Fruit fly (Drosophila melanogaster) whole organism, prepupa: ENCODE data around the gene CG4572.

Source experiments
- Blimp-1 ChIP-seq: fragments of 200-800 bp; sonication (Bioruptor generic); optimal IDR thresholded peaks from 3 replicates; lab custom pipeline; 2017; ENCODE audit warnings: missing biosample characterization, missing genetic modification characterization, mild to moderate bottlenecking, moderate library complexity, missing genetic modification reagents
- CG10669 ChIP-seq: fragments of 200-800 bp; sonication (Bioruptor generic); optimal IDR thresholded peaks from 3 replicates; lab custom pipeline; 2018; ENCODE audit warnings: missing biosample characterization, mild to moderate bottlenecking, missing genetic modification characterization, moderate library complexity
- CG11762 ChIP-seq: fragments of 200-800 bp; sonication (Bioruptor generic); optimal IDR thresholded peaks from 3 replicates; lab custom pipeline; 2016; ENCODE audit warnings: missing biosample characterization, missing genetic modification characterization; ENCODE audit not compliant: insufficient read depth
- CG15336 ChIP-seq: fragments of 200-800 bp; sonication (Bioruptor generic); IDR thresholded peaks from 2 replicates; pipeline ENCODE4 v1.3.6; 2022; ENCODE audit warnings: missing biosample characterization, missing genetic modification characterization
- CG1621 ChIP-seq: fragments of 200-800 bp; sonication (Bioruptor generic); optimal IDR thresholded peaks from 3 replicates; lab custom pipeline; 2018; ENCODE audit warnings: missing biosample characterization, mild to moderate bottlenecking, missing genetic modification characterization
- CG31627 ChIP-seq: fragments of 200-800 bp; sonication (Bioruptor generic); optimal IDR thresholded peaks from 3 replicates; lab custom pipeline; 2016; ENCODE audit warnings: missing biosample characterization, missing genetic modification characterization
- CG32006 ChIP-seq: fragments of 200-800 bp; sonication (Bioruptor generic); optimal IDR thresholded peaks from 3 replicates; lab custom pipeline; 2017; ENCODE audit warnings: missing biosample characterization, mild to moderate bottlenecking, missing genetic modification characterization
- CG34406 ChIP-seq: fragments of 200-800 bp; sonication (Bioruptor generic); optimal IDR thresholded peaks from 3 replicates; lab custom pipeline; 2016; ENCODE audit warnings: missing biosample characterization, missing genetic modification characterization
- CG4318 ChIP-seq: fragments of 200-800 bp; sonication (Bioruptor generic); optimal IDR thresholded peaks from 3 replicates; lab custom pipeline; 2017; ENCODE audit warnings: missing biosample characterization, mild to moderate bottlenecking, missing genetic modification characterization
- CG6163 ChIP-seq: fragments of 200-800 bp; sonication (Bioruptor generic); IDR thresholded peaks from 3 replicates; pipeline ENCODE4 v1.3.6; 2022; ENCODE audit warnings: missing biosample characterization, missing genetic modification characterization
- CG6854 ChIP-seq: fragments of 200-800 bp; sonication (Bioruptor generic); optimal IDR thresholded peaks from 2 replicates; lab custom pipeline; 2017; ENCODE audit warnings: missing biosample characterization, mild to moderate bottlenecking, missing genetic modification characterization
- CG8119 ChIP-seq: fragments of 200-800 bp; sonication (Bioruptor generic); IDR thresholded peaks from 3 replicates; pipeline ENCODE4 v1.3.6; 2022; ENCODE audit warnings: missing biosample characterization, missing genetic modification characterization
- CG8319 ChIP-seq: fragments of 200-800 bp; sonication (Bioruptor generic); optimal IDR thresholded peaks from 3 replicates; lab custom pipeline; 2016; ENCODE audit warnings: missing biosample characterization, missing genetic modification characterization
- CG9139 ChIP-seq: fragments of 200-800 bp; sonication (Bioruptor generic); optimal IDR thresholded peaks from 3 replicates; lab custom pipeline; 2017; ENCODE audit warnings: missing biosample characterization, mild to moderate bottlenecking, missing genetic modification characterization
- Eip75B ChIP-seq: fragments of 200-800 bp; sonication (Bioruptor generic); optimal IDR thresholded peaks from 3 replicates; lab custom pipeline; 2016; ENCODE audit warnings: missing biosample characterization, missing genetic modification characterization
- Eip93F ChIP-seq: fragments of 200-800 bp; sonication (Bioruptor generic); optimal IDR thresholded peaks from 2 replicates; lab custom pipeline; 2016; ENCODE audit warnings: missing biosample characterization, mild to moderate bottlenecking, missing genetic modification characterization
- Ets21C ChIP-seq: fragments of 200-800 bp; sonication (Bioruptor generic); optimal IDR thresholded peaks from 3 replicates; lab custom pipeline; 2016; ENCODE audit warnings: missing biosample characterization, missing genetic modification characterization
- Hr39 ChIP-seq: fragments of 200-800 bp; sonication (Bioruptor generic); optimal IDR thresholded peaks from 2 replicates; lab custom pipeline; 2016; ENCODE audit warnings: missing biosample characterization, missing genetic modification characterization
- Hr4 ChIP-seq: fragments of 200-800 bp; sonication (Bioruptor generic); optimal IDR thresholded peaks from 3 replicates; lab custom pipeline; 2016; ENCODE audit warnings: missing biosample characterization, missing genetic modification characterization
- Met ChIP-seq: fragments of 200-800 bp; sonication (Bioruptor generic); optimal IDR thresholded peaks from 3 replicates; lab custom pipeline; 2016; ENCODE audit warnings: missing biosample characterization, missing genetic modification characterization
- OdsH ChIP-seq: fragments of 200-800 bp; sonication (Bioruptor generic); optimal IDR thresholded peaks from 3 replicates; lab custom pipeline; 2016; ENCODE audit warnings: missing biosample characterization, missing genetic modification characterization
- Sox102F ChIP-seq: fragments of 200-800 bp; sonication (Bioruptor generic); optimal IDR thresholded peaks from 2 replicates; lab custom pipeline; 2016; ENCODE audit warnings: missing biosample characterization, mild to moderate bottlenecking, missing genetic modification characterization
- Sox15 ChIP-seq: fragments of 200-800 bp; sonication (Bioruptor generic); optimal IDR thresholded peaks from 3 replicates; lab custom pipeline; 2016; ENCODE audit warnings: missing biosample characterization, missing genetic modification characterization
- achi ChIP-seq: fragments of 200-800 bp; sonication (Bioruptor generic); optimal IDR thresholded peaks from 3 replicates; lab custom pipeline; 2016; ENCODE audit warnings: missing biosample characterization, missing genetic modification characterization
- acj6 ChIP-seq: fragments of 200-800 bp; sonication (Bioruptor generic); optimal IDR thresholded peaks from 3 replicates; lab custom pipeline; 2016; ENCODE audit warnings: missing biosample characterization, missing genetic modification characterization
- cyc ChIP-seq: fragments of 200-800 bp; sonication (Bioruptor generic); optimal IDR thresholded peaks from 3 replicates; lab custom pipeline; 2016; ENCODE audit warnings: missing biosample characterization, missing genetic modification characterization
- dac ChIP-seq: fragments of 200-800 bp; sonication (Bioruptor generic); optimal IDR thresholded peaks from 2 replicates; lab custom pipeline; 2017; ENCODE audit warnings: missing biosample characterization, mild to moderate bottlenecking, missing genetic modification characterization
- dsx ChIP-seq: fragments of 200-800 bp; optimal IDR thresholded peaks from 3 replicates; lab custom pipeline; 2019; ENCODE audit warnings: missing biosample characterization, mild to moderate bottlenecking, missing genetic modification characterization, moderate library complexity; ENCODE audit not compliant: poor library complexity, severe bottlenecking
- esn ChIP-seq: fragments of 200-800 bp; sonication (Bioruptor generic); optimal IDR thresholded peaks from 2 replicates; lab custom pipeline; 2016; ENCODE audit warnings: missing biosample characterization, mild to moderate bottlenecking, missing genetic modification characterization, moderate library complexity
- fkh ChIP-seq: fragments of 200-800 bp; sonication (Bioruptor generic); optimal IDR thresholded peaks from 3 replicates; lab custom pipeline; 2017; ENCODE audit warnings: missing biosample characterization, mild to moderate bottlenecking, missing genetic modification characterization, moderate library complexity
- pdm3 ChIP-seq: fragments of 200-800 bp; sonication (Bioruptor generic); optimal IDR thresholded peaks from 3 replicates; lab custom pipeline; 2016; ENCODE audit warnings: missing biosample characterization, missing genetic modification characterization
- spab ChIP-seq: fragments of 200-800 bp; sonication (Bioruptor generic); optimal IDR thresholded peaks from 2 replicates; lab custom pipeline; 2017; ENCODE audit warnings: missing biosample characterization, mild to moderate bottlenecking, missing genetic modification characterization, missing genetic modification reagents
- svp ChIP-seq: fragments of 200-800 bp; sonication (Bioruptor generic); peaks from one replicate; lab custom pipeline; 2016; ENCODE audit warnings: missing biosample characterization, missing genetic modification characterization
- topi ChIP-seq: fragments of 200-800 bp; sonication (Bioruptor generic); optimal IDR thresholded peaks from 3 replicates; lab custom pipeline; 2016; ENCODE audit warnings: missing biosample characterization, missing genetic modification characterization
- vri ChIP-seq: fragments of 200-800 bp; sonication (Bioruptor generic); optimal IDR thresholded peaks from 3 replicates; lab custom pipeline; 2016; ENCODE audit warnings: missing biosample characterization, mild to moderate bottlenecking, missing genetic modification characterization

The CG4572 gene

DNA sequence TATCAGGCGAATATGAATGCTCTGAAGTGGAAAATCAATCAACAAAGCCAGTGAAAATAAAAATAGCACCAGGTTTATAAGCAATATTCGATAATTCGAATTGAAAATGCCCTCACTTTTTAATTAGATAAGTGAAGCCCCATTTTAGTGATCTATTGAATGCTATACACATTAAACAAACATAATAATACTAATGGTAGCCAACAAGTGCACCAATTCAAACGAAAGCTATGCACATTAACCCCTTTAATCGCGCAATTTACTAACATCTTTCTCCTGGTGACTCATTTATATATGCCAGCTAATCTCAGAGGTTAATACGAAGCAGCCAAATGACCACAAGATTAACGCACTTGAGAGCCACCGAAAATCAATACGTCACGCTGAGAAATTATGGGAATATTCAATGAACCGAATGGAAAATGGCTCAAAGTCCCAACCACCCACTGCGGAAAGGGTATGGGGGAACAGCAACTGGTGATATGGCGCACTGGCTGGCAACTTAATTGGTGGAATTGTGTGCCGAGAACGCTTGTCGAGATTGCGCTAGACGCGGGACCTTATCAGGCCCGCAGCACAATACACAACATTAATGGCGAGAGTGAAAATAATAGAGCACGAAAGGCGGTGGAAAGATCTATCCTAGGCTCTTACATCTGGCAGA lies 4.7 kb downstream of the CG4572 start (continued):
- TF ChIP-seq CG34406 (GFP tag; lab: Kevin White, UChicago) (no peak), acj6 (GFP tag; lab: Kevin White, UChicago) (no peak), Hr4 (GFP tag; lab: Kevin White, UChicago) (no peak), svp (GFP tag; lab: Kevin White, UChicago) (peak; percentile 90), Sox102F (GFP tag; lab: Kevin White, UChicago) (no peak), Eip93F (GFP tag; lab: Kevin White, UChicago) (no peak), pdm3 (GFP tag; lab: Kevin White, UChicago) (no peak), Ets21C (GFP tag; lab: Kevin White, UChicago) (peak; percentile 3), dsx (GFP tag; lab: Kevin White, UChicago) (no peak), CG6163 (no peak), achi (GFP tag; lab: Kevin White, UChicago) (no peak), CG31627 (GFP tag; lab: Kevin White, UChicago) (peak; percentile 6), CG9139 (peak; percentile 43), cyc (no peak), CG11762 (GFP tag; lab: Kevin White, UChicago) (no peak), spab (GFP tag; lab: Kevin White, UChicago) (peak; percentile 29)

DNA sequence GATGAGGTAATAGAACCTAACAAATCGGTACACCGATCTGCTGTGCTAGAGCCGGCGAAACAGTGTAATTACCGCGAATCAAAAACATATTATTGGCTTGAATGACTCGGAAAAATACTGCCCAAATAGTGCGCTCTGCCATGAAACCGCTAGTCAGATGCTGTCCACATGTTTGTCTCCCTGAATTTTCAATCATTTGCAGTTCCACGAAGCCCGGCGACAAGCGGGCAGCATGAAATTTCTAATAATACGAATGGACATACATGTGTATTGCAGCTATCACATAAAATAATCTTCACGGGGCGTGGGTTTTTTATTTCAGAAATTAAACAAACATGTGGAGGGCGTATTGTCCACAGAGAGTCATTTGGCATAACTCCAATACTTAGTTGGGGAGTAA lies 5.2 kb downstream of the CG4572 start:
- TF ChIP-seq Hr4 (GFP tag; lab: Kevin White, UChicago): no peak
- TF ChIP-seq Ets21C (GFP tag; lab: Kevin White, UChicago): no peak
- TF ChIP-seq, all 60 proteins: peak for 0

DNA sequence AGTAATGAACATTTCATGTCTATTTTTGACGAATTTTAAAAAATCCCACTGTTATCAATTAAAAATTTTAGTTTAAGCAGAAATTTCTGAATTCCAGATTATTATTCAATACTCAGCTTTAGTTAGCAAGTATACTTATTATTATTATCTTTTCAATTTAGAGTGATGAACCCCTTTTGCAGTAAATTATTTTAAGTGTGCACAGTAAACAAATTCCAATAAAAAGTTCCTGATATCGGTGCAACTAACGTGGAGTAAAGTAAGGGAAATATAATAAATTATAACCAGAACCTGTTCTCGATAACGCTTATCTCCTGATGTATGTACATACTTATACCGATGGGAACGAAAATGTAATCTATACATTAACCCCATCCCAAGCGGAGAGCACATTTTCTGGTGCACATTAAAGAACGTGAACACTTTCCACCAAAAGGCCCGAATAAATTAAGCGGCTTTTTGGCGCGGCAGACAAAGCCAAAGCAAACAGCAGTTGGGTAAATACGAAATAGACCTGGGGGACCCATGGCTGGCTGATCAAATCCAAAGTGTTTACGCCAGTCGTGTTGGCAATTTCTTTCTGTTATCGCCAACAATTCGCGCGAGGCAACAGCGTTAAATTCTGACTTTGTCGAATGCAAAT lies 6.1 kb downstream of the CG4572 start:
- no peak for TF ChIP-seq CG10669 (GFP tag; lab: Kevin White, UChicago)
- no peak for TF ChIP-seq CG32006 (GFP tag; lab: Kevin White, UChicago)
- TF ChIP-seq CG6854 (GFP tag; lab: Kevin White, UChicago): peak; percentile 17
- no peak for TF ChIP-seq Eip75B (GFP tag; lab: Kevin White, UChicago)
- TF ChIP-seq esn (GFP tag; lab: Kevin White, UChicago): peak; percentile 42
- TF ChIP-seq OdsH (GFP tag; lab: Kevin White, UChicago): no peak
- TF ChIP-seq vri (GFP tag; lab: Kevin White, UChicago): peak; percentile 81
- no peak for TF ChIP-seq CG1621 (tag; lab: Kevin White, UChicago)
- peak; percentile 59 for TF ChIP-seq Eip93F (GFP tag; lab: Kevin White, UChicago)
- no peak for TF ChIP-seq Hr39 (GFP tag; lab: Kevin White, UChicago)
- TF ChIP-seq CG15336 (GFP tag; lab: Robert Waterston, UW): no peak
- TF ChIP-seq svp (GFP tag; lab: Kevin White, UChicago): peak; percentile 73
- no peak for TF ChIP-seq CG8319 (GFP tag; lab: Kevin White, UChicago)
- no peak for TF ChIP-seq dac (GFP tag; lab: Kevin White, UChicago)
- peak; percentile 25 for TF ChIP-seq Met (GFP tag; lab: Kevin White, UChicago)
- no peak for TF ChIP-seq CG4318 (GFP tag; lab: Kevin White, UChicago)
- TF ChIP-seq CG6163: no peak
- peak; percentile 18 for TF ChIP-seq topi
- peak; percentile 85 for TF ChIP-seq fkh (GFP tag; lab: Kevin White, UChicago)
- no peak for TF ChIP-seq CG8119
- TF ChIP-seq Blimp-1: peak; percentile 4
- no peak for TF ChIP-seq spab (GFP tag; lab: Kevin White, UChicago)
- TF ChIP-seq Sox15 (GFP tag; lab: Kevin White, UChicago): no peak
